Worm (Caenorhabditis elegans) whole organism, L4 larva: ENCODE measurements around the gene F13B6.3.
A peak's percentile ranks its signal among the peaks of the same experiment; 100 is the strongest.

Experiments
- F49E8.2 ChIP-seq: sonication (generic microtip); optimal IDR thresholded peaks from 2 replicates; lab custom pipeline; 2016; ENCODE audit warnings: missing compliant biosample characterization, mild to moderate bottlenecking, missing genetic modification characterization, borderline replicate concordance
- T26A8.4 ChIP-seq: fragments of 200-800 bp; sonication (Bioruptor generic); IDR thresholded peaks from 2 replicates; pipeline ENCODE4 v1.3.6; 2022; ENCODE audit warnings: missing genetic modification characterization, missing compliant biosample characterization
- Y48G9A.11 ChIP-seq: fragments of 200-800 bp; sonication (Bioruptor generic); IDR thresholded peaks from 2 replicates; pipeline ENCODE4 v1.3.6; 2022; ENCODE audit warnings: missing genetic modification reagents, missing genetic modification characterization, missing compliant biosample characterization
- Y75B8A.6 ChIP-seq: fragments of 200-800 bp; sonication (Bioruptor generic); IDR thresholded peaks from 2 replicates; pipeline ENCODE4 v1.3.6; 2022; ENCODE audit warnings: missing genetic modification reagents, missing genetic modification characterization, missing compliant biosample characterization
- ama-1 ChIP-seq: fragments of 150-350 bp; optimal IDR thresholded peaks from 2 replicates; lab custom pipeline; 2014; ENCODE audit warnings: inconsistent platforms, mixed read lengths
- ceh-44 ChIP-seq: fragments of 200-800 bp; sonication (Bioruptor generic); IDR thresholded peaks from 2 replicates; pipeline ENCODE4 v1.3.6; 2022; ENCODE audit warnings: missing genetic modification reagents, missing genetic modification characterization, missing compliant biosample characterization
- ctbp-1 ChIP-seq: fragments of 200-800 bp; sonication (Bioruptor generic); IDR thresholded peaks from 2 replicates; pipeline ENCODE4 v1.3.6; 2022; ENCODE audit warnings: missing genetic modification reagents, missing genetic modification characterization, missing compliant biosample characterization
- daf-19 ChIP-seq: fragments of 200-800 bp; sonication (Bioruptor generic); conservative IDR thresholded peaks from 2 replicates; pipeline ENCODE4 v1.3.6; 2022; ENCODE audit warnings: missing genetic modification characterization, missing compliant biosample characterization
- dmd-6 ChIP-seq: fragments of 200-800 bp; sonication (Bioruptor generic); IDR thresholded peaks from 2 replicates; pipeline ENCODE4 v1.3.6; 2022; ENCODE audit warnings: missing genetic modification reagents, missing genetic modification characterization, missing compliant biosample characterization
- dmd-8 ChIP-seq: fragments of 200-800 bp; sonication (Bioruptor generic); IDR thresholded peaks from 2 replicates; pipeline ENCODE4 v1.3.6; 2022; ENCODE audit warnings: missing genetic modification characterization, missing compliant biosample characterization
- duxl-1 ChIP-seq: sonication (generic microtip); optimal IDR thresholded peaks from 2 replicates; lab custom pipeline; 2016; ENCODE audit warnings: mild to moderate bottlenecking, missing genetic modification characterization, moderate library complexity, missing compliant biosample characterization; ENCODE audit not compliant: poor library complexity
- egl-27 ChIP-seq: sonication (generic microtip); optimal IDR thresholded peaks from 3 replicates; lab custom pipeline; 2017; ENCODE audit warnings: missing biosample characterization, missing genetic modification reagents, missing genetic modification characterization
- egl-43 ChIP-seq: fragments of 200-800 bp; sonication (Bioruptor generic); IDR thresholded peaks from 2 replicates; pipeline ENCODE4 v1.3.6; 2022; ENCODE audit warnings: missing genetic modification reagents, missing genetic modification characterization, missing compliant biosample characterization
- gei-8 ChIP-seq: fragments of 200-800 bp; sonication (Bioruptor generic); optimal IDR thresholded peaks from 2 replicates; lab custom pipeline; 2018; ENCODE audit warnings: mild to moderate bottlenecking, missing genetic modification characterization, missing compliant biosample characterization
- hif-1 ChIP-seq, 2 experiments: sonication (generic microtip); optimal IDR thresholded peaks; 2 replicates each; lab custom pipeline; 2016 to 2017; ENCODE audit warnings: missing compliant biosample characterization in 2 of 2, missing genetic modification characterization in 2 of 2, missing genetic modification reagents in 2 of 2, missing genotype in 2 of 2, mild to moderate bottlenecking in 1 of 2
- lim-7 ChIP-seq: fragments of 200-800 bp; sonication (Bioruptor generic); IDR thresholded peaks from 2 replicates; pipeline ENCODE4 v1.3.6; 2022; ENCODE audit warnings: missing genetic modification characterization, missing compliant biosample characterization
- lin-1 ChIP-seq: fragments of 200-800 bp; sonication (Bioruptor generic); IDR thresholded peaks from 2 replicates; pipeline ENCODE4 v1.3.6; 2022; ENCODE audit warnings: missing genetic modification reagents, missing genetic modification characterization, missing compliant biosample characterization
- lin-13 ChIP-seq: fragments of 150-350 bp; optimal IDR thresholded peaks from 2 replicates; lab custom pipeline; 2014; ENCODE audit warnings: missing biosample characterization, missing genetic modification reagents, missing genetic modification characterization
- lin-38 ChIP-seq: fragments of 200-800 bp; sonication (Bioruptor generic); IDR thresholded peaks from 2 replicates; pipeline ENCODE4 v1.3.6; 2022; ENCODE audit warnings: missing genetic modification reagents, missing genetic modification characterization, missing compliant biosample characterization
- lin-39 ChIP-seq: fragments of 150-350 bp; optimal IDR thresholded peaks from 2 replicates; lab custom pipeline; 2014; ENCODE audit warnings: missing biosample characterization, missing genetic modification reagents, missing genetic modification characterization
- madf-9 ChIP-seq: fragments of 200-800 bp; sonication (Bioruptor generic); conservative IDR thresholded peaks from 2 replicates; pipeline ENCODE4 v1.3.6; 2022; ENCODE audit warnings: missing genetic modification reagents, missing genetic modification characterization, missing compliant biosample characterization
- mes-2 ChIP-seq: sonication (generic microtip); optimal IDR thresholded peaks from 2 replicates; lab custom pipeline; 2016; ENCODE audit warnings: missing genotype, mild to moderate bottlenecking, missing genetic modification characterization, missing compliant biosample characterization; ENCODE audit not compliant: poor library complexity, severe bottlenecking
- nhr-237 ChIP-seq: sonication (generic microtip); optimal IDR thresholded peaks from 2 replicates; lab custom pipeline; 2017; ENCODE audit warnings: missing biosample characterization, missing genetic modification characterization
- nhr-42 ChIP-seq: fragments of 200-800 bp; sonication (Bioruptor generic); IDR thresholded peaks from 2 replicates; pipeline ENCODE4 v1.3.6; 2022; ENCODE audit warnings: missing genetic modification characterization, missing compliant biosample characterization
- pqm-1 ChIP-seq: sonication (generic microtip); optimal IDR thresholded peaks from 2 replicates; lab custom pipeline; 2017; ENCODE audit warnings: missing biosample characterization, missing genetic modification characterization
- sdz-12 ChIP-seq: fragments of 200-800 bp; sonication (Bioruptor generic); optimal IDR thresholded peaks from 2 replicates; lab custom pipeline; 2018; ENCODE audit warnings: mild to moderate bottlenecking, missing genetic modification characterization, missing compliant biosample characterization
- snpc-1.2 ChIP-seq: fragments of 200-800 bp; sonication (Bioruptor generic); IDR thresholded peaks from 2 replicates; pipeline ENCODE4 v1.3.6; 2022; ENCODE audit warnings: missing genetic modification reagents, missing genetic modification characterization, missing compliant biosample characterization
- spr-1 ChIP-seq: sonication (generic microtip); optimal IDR thresholded peaks from 2 replicates; lab custom pipeline; 2016; ENCODE audit warnings: mild to moderate bottlenecking, missing genetic modification characterization, missing compliant biosample characterization
- spr-3 ChIP-seq: fragments of 200-800 bp; sonication (Bioruptor generic); optimal IDR thresholded peaks from 2 replicates; lab custom pipeline; 2018; ENCODE audit warnings: mild to moderate bottlenecking, missing genetic modification characterization, missing compliant biosample characterization
- unc-130 ChIP-seq: sonication (generic microtip); optimal IDR thresholded peaks from 2 replicates; lab custom pipeline; 2016; ENCODE audit warnings: missing genetic modification reagents, missing genetic modification characterization, missing compliant biosample characterization
- unc-62 ChIP-seq, 3 experiments: fragments of 150-350 bp in 1 of 3; sonication (generic microtip); optimal IDR thresholded peaks in 2 of 3; peaks in 1 of 3; 1 replicate in 1 of 3; 2 replicates in 2 of 3; lab custom pipeline; 2014 to 2017; ENCODE audit warnings: missing biosample characterization in 3 of 3, missing genetic modification characterization in 3 of 3, missing genetic modification reagents in 3 of 3, missing genotype in 1 of 3
- zag-1 ChIP-seq: fragments of 150-350 bp; optimal IDR thresholded peaks from 2 replicates; lab custom pipeline; 2014; ENCODE audit warnings: missing biosample characterization, missing genetic modification characterization
- zfp-3 ChIP-seq: fragments of 200-800 bp; sonication (Bioruptor generic); conservative IDR thresholded peaks from 2 replicates; pipeline ENCODE4 v1.3.6; 2022; ENCODE audit warnings: missing genetic modification reagents, missing genetic modification characterization, missing compliant biosample characterization
- zip-2 ChIP-seq: fragments of 150-350 bp; optimal IDR thresholded peaks from 2 replicates; lab custom pipeline; 2014; ENCODE audit warnings: missing biosample characterization, missing genetic modification characterization

Gene F13B6.3

DNA sequence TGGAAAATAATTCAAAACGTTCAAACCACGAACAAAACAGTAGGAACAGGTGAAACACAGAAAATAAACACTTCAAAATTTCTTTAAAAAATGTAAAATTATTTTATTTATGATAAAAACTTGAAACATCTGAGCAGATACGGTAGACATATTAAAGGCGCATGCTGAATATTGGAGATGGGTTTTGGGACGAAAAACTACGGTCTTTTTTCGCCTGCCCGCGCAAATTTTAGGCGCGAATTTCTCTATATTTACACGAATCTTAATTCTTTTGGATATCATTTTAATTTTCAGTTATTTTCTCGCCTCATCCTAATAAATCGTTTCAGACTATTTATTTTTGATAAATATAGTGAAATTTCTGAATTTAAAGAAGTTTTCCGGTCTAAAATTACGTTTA lies 11.9 kb upstream of the F13B6.3 start:
- TF ChIP-seq dmd-6 (no peak), snpc-1.2 (GFP tag; lab: Robert Waterston, UW) (peak; percentile 76), lim-7 (GFP tag; lab: Robert Waterston, UW) (no peak), Y48G9A.11 (GFP tag; lab: Robert Waterston, UW) (peak; percentile 62), mes-2 (tag; lab: Kevin White, UChicago) (no peak), F49E8.2 (tag; lab: Kevin White, UChicago) (peak; percentile 74), hif-1 (tag; optimal IDR thresholded peaks at IDR 0.05; lab: Kevin White, UChicago) (no peak), unc-130 (GFP tag; lab: Kevin White, UChicago) (peak; percentile 85), pqm-1 (no peak), ceh-44 (GFP tag; lab: Robert Waterston, UW) (0 out of 2 replicates have a peak, but pooled peaks have one; percentile 12), sdz-12 (GFP tag; lab: Kevin White, UChicago) (no peak), lin-38 (GFP tag; lab: Robert Waterston, UW) (peak; percentile 66)

DNA sequence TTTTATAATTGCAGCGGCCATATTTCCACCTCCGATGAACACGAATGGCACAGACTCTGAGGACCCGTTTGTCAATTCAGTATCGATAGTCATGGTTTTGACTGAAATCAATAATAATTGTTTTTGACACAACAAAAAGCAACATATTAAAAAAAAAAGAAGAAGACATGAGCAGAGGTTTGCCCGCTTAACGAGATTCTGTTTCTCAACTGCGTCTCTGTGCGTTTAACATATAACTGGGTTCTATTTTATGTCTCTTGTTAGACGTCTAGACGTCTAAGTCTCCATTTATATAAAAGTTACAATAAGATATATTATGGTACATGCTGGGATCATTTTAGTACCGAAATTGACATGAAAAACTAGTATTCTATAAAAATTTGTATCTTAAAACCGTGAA lies 11.4 kb upstream of the F13B6.3 start, which contains the start of gene pycr-4:
TSS of gene pycr-4 (minus strand) at position 101 of the 400 bp plus-strand sequence.
- TF ChIP-seq nhr-42 (GFP tag; lab: Robert Waterston, UW) (no peak), spr-1 (tag; lab: Kevin White, UChicago) (no peak), T26A8.4 (GFP tag; lab: Robert Waterston, UW) (no peak), Y48G9A.11 (GFP tag; lab: Robert Waterston, UW) (no peak), dmd-8 (no peak), lim-7 (GFP tag; lab: Robert Waterston, UW) (no peak), hif-1 (tag; optimal IDR thresholded peaks at IDR 0.05; lab: Kevin White, UChicago) (no peak), ctbp-1 (no peak), daf-19 (GFP tag; lab: Robert Waterston, UW) (no peak), Y75B8A.6 (no peak), madf-9 (GFP tag; lab: Robert Waterston, UW) (no peak), lin-1 (no peak), spr-3 (GFP tag; lab: Kevin White, UChicago) (no peak), nhr-237 (no peak), unc-62 (GFP tag; optimal IDR thresholded peaks at IDR 0.05 in 1 of 2; lab: Kevin White, UChicago) (no peak), unc-62 (tag; optimal IDR thresholded peaks at IDR 0.05; lab: Kevin White, UChicago) (no peak), egl-43 (GFP tag; lab: Robert Waterston, UW) (no peak), lin-13 (no peak), lin-39 (tag; lab: Kevin White, UChicago) (no peak), egl-27 (tag; lab: Kevin White, UChicago) (no peak), duxl-1 (tag; lab: Kevin White, UChicago) (no peak)
- TF ChIP-seq, all 104 proteins: peak for 0

DNA sequence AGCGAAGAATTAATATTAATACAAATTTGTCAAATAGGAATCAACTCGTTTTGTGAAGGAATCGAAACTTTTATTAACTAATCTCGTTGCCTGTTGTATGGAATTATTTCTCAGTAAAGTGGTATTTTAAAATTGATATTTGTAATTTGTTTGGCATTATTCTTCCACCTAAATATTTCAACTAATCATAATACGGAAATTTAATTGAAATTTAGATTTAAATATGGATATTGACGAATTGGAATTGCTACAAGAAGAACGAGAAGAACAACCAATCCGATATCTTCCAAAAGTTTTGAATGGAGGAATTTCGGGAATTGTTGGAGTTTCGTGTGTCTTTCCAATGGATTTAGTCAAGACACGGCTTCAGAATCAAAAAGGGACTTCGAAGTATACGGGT lies 9.1 kb upstream of the F13B6.3 start, which contains the start of gene slc-25A18.2:
TSS of gene slc-25A18.2 (plus strand) at position 216 of the 400 bp plus-strand sequence.
- TF ChIP-seq ama-1 (lab: Kevin White, UChicago) (no peak), hif-1 (tag; optimal IDR thresholded peaks at IDR 0.05; lab: Kevin White, UChicago) (no peak), spr-1 (tag; lab: Kevin White, UChicago) (no peak), unc-62 (GFP tag; optimal IDR thresholded peaks at IDR 0.05 in 1 of 2; lab: Kevin White, UChicago) (peak in 1 of 2 experiments; percentile 68), unc-62 (tag; optimal IDR thresholded peaks at IDR 0.05; lab: Kevin White, UChicago) (no peak), gei-8 (no peak)

DNA sequence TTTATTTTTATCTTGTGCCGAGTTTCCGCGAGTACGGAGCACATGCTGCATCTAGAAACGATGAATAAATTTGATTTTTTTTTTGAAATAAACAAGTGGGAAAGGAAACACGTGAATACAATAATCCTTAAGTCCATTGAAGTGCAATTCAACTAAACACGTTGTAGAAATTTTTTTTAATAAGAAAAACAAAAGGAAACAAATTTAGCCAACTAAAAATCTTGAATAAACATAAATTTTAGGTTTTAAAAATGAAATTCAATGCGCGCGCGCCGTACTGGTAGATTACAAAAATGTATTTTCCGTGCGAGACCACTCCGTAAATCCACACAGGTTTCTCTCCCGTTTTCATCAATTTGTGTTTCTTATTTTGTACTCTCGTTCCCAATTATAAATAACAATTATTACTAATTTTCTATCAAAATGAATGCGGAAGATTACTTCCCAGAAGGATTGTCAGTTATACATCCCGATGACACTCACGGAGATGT lies 7.4 kb upstream of the F13B6.3 start, which contains the start of the genes plk-3 and F55G1.6:
TSS of gene plk-3 (minus strand) at position 51 of the 491 bp plus-strand sequence.
TSS of gene F55G1.6 (plus strand) at position 359 of the 491 bp plus-strand sequence.
- TF ChIP-seq unc-130 (GFP tag; lab: Kevin White, UChicago) (peak; percentile 11), duxl-1 (tag; lab: Kevin White, UChicago) (no peak), zfp-3 (no peak), zip-2 (tag; lab: Kevin White, UChicago) (no peak), hif-1 (tag; optimal IDR thresholded peaks at IDR 0.05; lab: Kevin White, UChicago) (no peak), zag-1 (tag; lab: Kevin White, UChicago) (no peak)
